Fruit fly (Drosophila melanogaster) whole organism, embryonic: ENCODE data around the gene CG32819.

Experiments
- CG10147 ChIP-seq: fragments of 200-800 bp; sonication (Bioruptor generic); optimal IDR thresholded peaks from 2 replicates; lab custom pipeline; 2019; ENCODE audit warnings: missing biosample characterization, mild to moderate bottlenecking, missing genetic modification characterization, moderate library complexity
- CG11085 ChIP-seq: fragments of 200-800 bp; sonication (Bioruptor generic); IDR thresholded peaks from 2 replicates; pipeline ENCODE4 v1.3.6; 2022; ENCODE audit warnings: missing biosample characterization, missing genetic modification characterization
- CG12071 ChIP-seq: fragments of 200-800 bp; sonication (Bioruptor generic); optimal IDR thresholded peaks from 3 replicates; lab custom pipeline; 2018; ENCODE audit warnings: missing biosample characterization, mild to moderate bottlenecking, missing genetic modification characterization
- CG12299 ChIP-seq: fragments of 200-800 bp; sonication (Bioruptor generic); optimal IDR thresholded peaks from 2 replicates; lab custom pipeline; 2018; ENCODE audit warnings: missing biosample characterization, mild to moderate bottlenecking, missing genetic modification characterization
- CG13296 ChIP-seq: fragments of 200-800 bp; sonication (Bioruptor generic); optimal IDR thresholded peaks from 3 replicates; lab custom pipeline; 2018; ENCODE audit warnings: missing biosample characterization, mild to moderate bottlenecking, missing genetic modification characterization
- CG14014 ChIP-seq: fragments of 200-800 bp; sonication (Bioruptor generic); IDR thresholded peaks from 2 replicates; pipeline ENCODE4 v1.3.6; 2022; ENCODE audit warnings: missing biosample characterization, missing genetic modification characterization
- CG16813 ChIP-seq: fragments of 200-800 bp; sonication (Bioruptor generic); IDR thresholded peaks from 3 replicates; pipeline ENCODE4 v1.3.6; 2022; ENCODE audit warnings: missing biosample characterization, missing genetic modification characterization; ENCODE audit not compliant: partially characterized antibody
- CG17829 ChIP-seq: fragments of 200-800 bp; optimal IDR thresholded peaks from 2 replicates; lab custom pipeline; 2019; ENCODE audit warnings: missing biosample characterization, mild to moderate bottlenecking, missing genetic modification characterization, moderate library complexity
- CG18011 ChIP-seq: fragments of 200-800 bp; sonication (Bioruptor generic); optimal IDR thresholded peaks from 2 replicates; lab custom pipeline; 2017; ENCODE audit warnings: missing biosample characterization, missing genetic modification characterization, mild to moderate bottlenecking, moderate library complexity, missing genotype
- CG18599 ChIP-seq: fragments of 200-800 bp; sonication (Bioruptor generic); optimal IDR thresholded peaks from 3 replicates; lab custom pipeline; 2017; ENCODE audit warnings: missing biosample characterization, missing genetic modification characterization, mild to moderate bottlenecking, moderate library complexity, missing genetic modification reagents
- CG2202 ChIP-seq: fragments of 200-800 bp; sonication (Bioruptor generic); optimal IDR thresholded peaks from 2 replicates; lab custom pipeline; 2018; ENCODE audit warnings: missing biosample characterization, mild to moderate bottlenecking, missing genetic modification characterization
- CG31388 ChIP-seq: fragments of 200-800 bp; sonication (Bioruptor generic); optimal IDR thresholded peaks from 2 replicates; lab custom pipeline; 2016; ENCODE audit warnings: missing biosample characterization, missing genetic modification characterization
- CG34376 ChIP-seq: fragments of 200-800 bp; sonication (Bioruptor generic); optimal IDR thresholded peaks from 2 replicates; lab custom pipeline; 2018; ENCODE audit warnings: missing biosample characterization, mild to moderate bottlenecking, missing genetic modification characterization
- CG3847 ChIP-seq: fragments of 200-800 bp; sonication (Bioruptor generic); IDR thresholded peaks from 2 replicates; pipeline ENCODE4 v1.3.6; 2022; ENCODE audit warnings: missing biosample characterization, missing genetic modification characterization
- CG4360 ChIP-seq: fragments of 200-800 bp; sonication (Bioruptor generic); IDR thresholded peaks from 2 replicates; pipeline ENCODE4 v1.3.6; 2022; ENCODE audit warnings: missing biosample characterization, missing genetic modification characterization
- CG9727 ChIP-seq: fragments of 200-800 bp; sonication (Bioruptor generic); optimal IDR thresholded peaks from 3 replicates; lab custom pipeline; 2017; ENCODE audit warnings: missing biosample characterization, mild to moderate bottlenecking, missing genetic modification characterization
- Camta ChIP-seq: fragments of 200-800 bp; sonication (Bioruptor generic); optimal IDR thresholded peaks from 2 replicates; lab custom pipeline; 2016; ENCODE audit warnings: missing biosample characterization, missing genetic modification characterization
- CrebB ChIP-seq: fragments of 200-800 bp; sonication (Bioruptor generic); optimal IDR thresholded peaks from 3 replicates; lab custom pipeline; 2018; ENCODE audit warnings: missing biosample characterization, mild to moderate bottlenecking, missing genetic modification characterization
- Dip3 ChIP-seq: fragments of 200-800 bp; sonication (Bioruptor generic); optimal IDR thresholded peaks from 3 replicates; lab custom pipeline; 2016; ENCODE audit warnings: missing biosample characterization, missing genetic modification characterization
- E2f1 ChIP-seq: fragments of 200-800 bp; sonication (Bioruptor generic); IDR thresholded peaks from 2 replicates; pipeline ENCODE4 v1.3.6; 2022; ENCODE audit warnings: missing biosample characterization, missing genetic modification characterization
- Eip74EF ChIP-seq, 2 experiments: fragments of 200-800 bp in 1 of 2; fragments of >200 bp in 1 of 2; sonication (Bioruptor generic) in 1 of 2; optimal IDR thresholded peaks; 2 replicates each; lab custom pipeline; 2017 to 2019; ENCODE audit warnings: missing biosample characterization in 2 of 2, missing genetic modification characterization in 2 of 2, mild to moderate bottlenecking in 1 of 2, moderate library complexity in 1 of 2
- Ets97D ChIP-seq: fragments of 200-800 bp; sonication (Bioruptor generic); optimal IDR thresholded peaks from 3 replicates; lab custom pipeline; 2016; ENCODE audit warnings: missing biosample characterization, missing genetic modification characterization
- HmgZ ChIP-seq: fragments of 200-800 bp; sonication (Bioruptor generic); optimal IDR thresholded peaks from 2 replicates; lab custom pipeline; 2018; ENCODE audit warnings: missing biosample characterization, mild to moderate bottlenecking, missing genetic modification characterization
- Hr78 ChIP-seq, 2 experiments: fragments of 200-800 bp in 1 of 2; fragments of >200 bp in 1 of 2; sonication (Bioruptor generic) in 1 of 2; optimal IDR thresholded peaks; 2 replicates each; lab custom pipeline; 2017 to 2019; ENCODE audit warnings: missing biosample characterization in 2 of 2, missing genetic modification characterization in 2 of 2, mild to moderate bottlenecking in 1 of 2, moderate library complexity in 1 of 2
- Lhr ChIP-seq: fragments of 200-800 bp; sonication (Bioruptor generic); optimal IDR thresholded peaks from 3 replicates; lab custom pipeline; 2017; ENCODE audit warnings: mild to moderate bottlenecking, missing biosample characterization, missing genetic modification reagents, missing genetic modification characterization
- Mes4 ChIP-seq: fragments of 200-800 bp; sonication (Bioruptor generic); optimal IDR thresholded peaks from 2 replicates; lab custom pipeline; 2016; ENCODE audit warnings: missing biosample characterization, missing genetic modification characterization
- Nf-YB ChIP-seq: fragments of 200-800 bp; sonication (Bioruptor generic); optimal IDR thresholded peaks from 3 replicates; lab custom pipeline; 2019; ENCODE audit warnings: missing biosample characterization, mild to moderate bottlenecking, missing genetic modification characterization, moderate library complexity
- Rx ChIP-seq: fragments of 200-800 bp; sonication (Bioruptor generic); IDR thresholded peaks from 2 replicates; pipeline ENCODE4 v1.3.6; 2022; ENCODE audit warnings: missing biosample characterization, missing genetic modification characterization
- Vsx1 ChIP-seq: fragments of 200-800 bp; sonication (Bioruptor generic); optimal IDR thresholded peaks from 2 replicates; lab custom pipeline; 2017; ENCODE audit warnings: missing biosample characterization, mild to moderate bottlenecking, missing genetic modification characterization, missing genetic modification reagents
- ab ChIP-seq: fragments of 200-800 bp; sonication (Bioruptor generic); optimal IDR thresholded peaks from 2 replicates; lab custom pipeline; 2016; ENCODE audit warnings: missing biosample characterization, missing genetic modification characterization
- ase ChIP-seq: fragments of 200-800 bp; sonication (Bioruptor generic); IDR thresholded peaks from 3 replicates; pipeline ENCODE4 v1.3.6; 2022; ENCODE audit warnings: missing biosample characterization, missing genetic modification characterization
- az2 ChIP-seq: fragments of 200-800 bp; sonication (Bioruptor generic); optimal IDR thresholded peaks from 3 replicates; lab custom pipeline; 2016; ENCODE audit warnings: missing biosample characterization, missing genetic modification characterization
- chinmo ChIP-seq: fragments of 200-800 bp; sonication (Bioruptor generic); IDR thresholded peaks from 4 replicates; pipeline ENCODE4 v1.3.6; 2022; ENCODE audit warnings: missing biosample characterization, missing genetic modification characterization; ENCODE audit not compliant: partially characterized antibody
- da ChIP-seq: fragments of 200-800 bp; sonication (Bioruptor generic); optimal IDR thresholded peaks from 2 replicates; lab custom pipeline; 2016; ENCODE audit warnings: missing biosample characterization, missing genetic modification characterization
- dpn ChIP-seq, 2 experiments: fragments of 200-800 bp; sonication (Bioruptor generic); optimal IDR thresholded peaks; 3 replicates each; lab custom pipeline; 2016; ENCODE audit warnings: missing biosample characterization in 2 of 2, missing genetic modification characterization in 2 of 2
- emc ChIP-seq: fragments of 200-800 bp; sonication (Bioruptor generic); optimal IDR thresholded peaks from 2 replicates; lab custom pipeline; 2016; ENCODE audit warnings: missing biosample characterization, missing genetic modification characterization
- esg ChIP-seq: fragments of 200-800 bp; sonication (Bioruptor generic); conservative IDR thresholded peaks from 2 replicates; pipeline ENCODE4 v1.3.6; 2022; ENCODE audit warnings: missing biosample characterization, missing genetic modification characterization
- ftz-f1 ChIP-seq: fragments of 200-800 bp; sonication (Bioruptor generic); optimal IDR thresholded peaks from 2 replicates; lab custom pipeline; 2016; ENCODE audit warnings: missing biosample characterization, missing genetic modification characterization
- grn ChIP-seq: fragments of 200-800 bp; sonication (Bioruptor generic); optimal IDR thresholded peaks from 3 replicates; lab custom pipeline; 2017; ENCODE audit warnings: missing biosample characterization, missing genetic modification characterization
- peb ChIP-seq: fragments of 200-800 bp; sonication (Bioruptor generic); IDR thresholded peaks from 2 replicates; pipeline ENCODE4 v1.3.6; 2022; ENCODE audit warnings: missing biosample characterization, missing genetic modification characterization
- prd ChIP-seq, 3 experiments: fragments of >200 bp in 2 of 3; fragments of 200-800 bp in 1 of 3; sonication (Bioruptor generic) in 1 of 3; optimal IDR thresholded peaks in 2 of 3; IDR thresholded peaks in 1 of 3; 2 replicates in 2 of 3; 3 replicates in 1 of 3; pipeline versions ENCODE4 v1.3.6 to Lab custom; 2017 to 2022; ENCODE audit warnings: missing biosample characterization in 1 of 3, missing genetic modification characterization in 1 of 3
- pros ChIP-seq: fragments of 200-800 bp; sonication (Bioruptor generic); optimal IDR thresholded peaks from 3 replicates; lab custom pipeline; 2019; ENCODE audit warnings: missing biosample characterization, mild to moderate bottlenecking, missing genetic modification characterization, moderate library complexity
- salm ChIP-seq: fragments of 200-800 bp; sonication (Bioruptor generic); optimal IDR thresholded peaks from 2 replicates; lab custom pipeline; 2018; ENCODE audit warnings: missing biosample characterization, mild to moderate bottlenecking, missing genetic modification characterization
- sd ChIP-seq: fragments of 200-800 bp; sonication (Bioruptor generic); optimal IDR thresholded peaks from 3 replicates; lab custom pipeline; 2018; ENCODE audit warnings: missing biosample characterization, mild to moderate bottlenecking, missing genetic modification characterization, moderate library complexity
- seq ChIP-seq: fragments of 200-800 bp; sonication (Bioruptor generic); IDR thresholded peaks from 2 replicates; pipeline ENCODE4 v1.3.6; 2022; ENCODE audit warnings: missing biosample characterization, missing genetic modification characterization
- ssp ChIP-seq: fragments of 200-800 bp; sonication (Bioruptor generic); IDR thresholded peaks from 2 replicates; pipeline ENCODE4 v1.3.6; 2022; ENCODE audit warnings: missing biosample characterization, missing genetic modification characterization
- stc ChIP-seq: fragments of 200-800 bp; sonication (Bioruptor generic); IDR thresholded peaks from 2 replicates; pipeline ENCODE4 v1.3.6; 2022; ENCODE audit warnings: missing biosample characterization, missing genetic modification characterization
- tna ChIP-seq: fragments of 200-800 bp; sonication (Bioruptor generic); IDR thresholded peaks from 2 replicates; pipeline ENCODE4 v1.3.6; 2022; ENCODE audit warnings: missing biosample characterization, missing genetic modification characterization; ENCODE audit not compliant: partially characterized antibody
- ttk ChIP-seq: fragments of 200-800 bp; sonication (Bioruptor generic); IDR thresholded peaks from 2 replicates; pipeline ENCODE4 v2.1.2; 2022; ENCODE audit warnings: missing biosample characterization, missing genetic modification characterization
- yki ChIP-seq: fragments of >200 bp; optimal IDR thresholded peaks from 3 replicates; lab custom pipeline; 2018

Gene CG32819

DNA sequence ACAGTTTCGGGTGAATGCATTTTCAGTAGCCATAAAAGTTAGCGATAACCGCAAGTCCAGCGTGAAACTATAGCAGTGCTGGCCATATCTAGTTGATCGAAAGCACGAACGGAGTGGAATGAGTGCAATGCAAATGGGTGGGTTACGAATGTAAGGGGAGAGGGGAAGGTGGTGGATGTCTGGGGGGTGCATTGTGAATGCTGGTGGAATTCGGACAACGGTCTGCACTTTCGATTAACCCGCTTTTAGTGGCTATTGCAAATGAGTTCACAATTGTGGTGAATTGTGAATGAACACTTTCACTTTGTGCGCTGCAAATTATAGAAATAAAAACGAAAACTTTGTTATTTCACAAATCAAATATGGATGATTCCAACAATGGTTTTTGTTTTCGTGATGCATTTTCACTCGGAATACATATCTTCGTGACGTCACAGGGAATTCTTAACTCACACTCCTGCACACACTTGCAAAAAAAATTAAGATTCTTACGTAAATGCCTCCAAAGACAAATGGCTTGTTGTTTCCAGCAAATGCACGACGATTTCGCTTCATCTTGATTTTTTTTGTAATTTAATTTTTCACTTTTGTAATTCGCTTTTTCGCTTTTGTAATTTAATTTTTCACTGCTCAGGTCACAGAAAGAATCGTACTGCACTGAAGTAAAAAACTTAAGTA is 8.7 kb upstream of the CG32819 start, which contains the start of gene DIP1 (continued):
- TF ChIP-seq CG16813 (GFP tag; lab: Robert Waterston, UW) (no peak), stc (GFP tag; lab: Robert Waterston, UW) (no peak), CG17829 (no peak), tna (GFP tag; lab: Robert Waterston, UW) (no peak), chinmo (0 out of 4 replicates have a peak, but pooled peaks have one; percentile 60), seq (GFP tag; lab: Robert Waterston, UW) (no peak), CG2202 (peak; percentile 10), az2 (GFP tag; lab: Kevin White, UChicago) (no peak), yki (lab: Kevin White, UChicago) (no peak), ttk (no peak), CrebB (tag; lab: Kevin White, UChicago) (no peak), CG18599 (GFP tag; lab: Kevin White, UChicago) (peak; percentile 23), CG10147 (no peak), CG12299 (no peak), ftz-f1 (GFP tag; lab: Kevin White, UChicago) (no peak), CG18011 (GFP tag; lab: Kevin White, UChicago) (no peak), Nf-YB (GFP tag; lab: Kevin White, UChicago) (no peak), ssp (GFP tag; lab: Robert Waterston, UW) (no peak), prd (optimal IDR thresholded peaks at IDR 0.05; lab: Kevin White, UChicago) (no peak), prd (GFP tag; IDR thresholded peaks at IDR 0.05; lab: Robert Waterston, UW) (no peak), esg (GFP tag; lab: Robert Waterston, UW) (no peak), da (no peak), peb (GFP tag; lab: Robert Waterston, UW) (no peak), CG3847 (GFP tag; lab: Robert Waterston, UW) (no peak), ab (GFP tag; lab: Kevin White, UChicago) (no peak), Dip3 (no peak), Hr78 (GFP tag; optimal IDR thresholded peaks at IDR 0.05; lab: Kevin White, UChicago) (no peak), sd (tag; lab: Kevin White, UChicago) (no peak), salm (tag; lab: Kevin White, UChicago) (no peak), CG9727 (GFP tag; lab: Kevin White, UChicago) (no peak), CG4360 (GFP tag; lab: Robert Waterston, UW) (no peak), dpn (GFP tag; optimal IDR thresholded peaks at IDR 0.05; lab: Kevin White, UChicago) (peak; percentile 11 to 15), Eip74EF (GFP tag; optimal IDR thresholded peaks at IDR 0.05; lab: Kevin White, UChicago) (peak in 1 of 2 experiments; percentile 2), grn (no peak), emc (no peak), Mes4 (GFP tag; lab: Kevin White, UChicago) (no peak), HmgZ (tag; lab: Kevin White, UChicago) (no peak), CG13296 (GFP tag; lab: Kevin White, UChicago) (no peak), CG31388 (no peak), Ets97D (no peak), Rx (no peak), CG12071 (GFP tag; lab: Kevin White, UChicago) (no peak), CG11085 (GFP tag; lab: Robert Waterston, UW) (no peak), CG14014 (GFP tag; lab: Robert Waterston, UW) (peak; percentile 56; the same call in 1 of the 2 replicates), Camta (GFP tag; lab: Kevin White, UChicago) (no peak), CG34376 (GFP tag; lab: Kevin White, UChicago) (no peak), E2f1 (GFP tag; lab: Robert Waterston, UW) (0 out of 2 replicates have a peak, but pooled peaks have one; percentile 35), Lhr (no peak), Vsx1 (no peak), pros (no peak), ase (GFP tag; lab: Robert Waterston, UW) (no peak)
